Worm (Caenorhabditis elegans) whole organism, late embryonic: ENCODE results near the gene drr-2.

Source experiments
- ama-1 ChIP-seq: fragments of 150-350 bp; optimal IDR thresholded peaks from 2 replicates; lab custom pipeline; 2014
- ceh-22 ChIP-seq: sonication (generic microtip); optimal IDR thresholded peaks from 2 replicates; lab custom pipeline; 2017; ENCODE audit warnings: missing biosample characterization, missing genetic modification characterization
- ceh-24 ChIP-seq: sonication (generic microtip); optimal IDR thresholded peaks from 2 replicates; lab custom pipeline; 2016; ENCODE audit warnings: mild to moderate bottlenecking, missing genetic modification characterization, missing compliant biosample characterization
- ceh-34 ChIP-seq: sonication (generic microtip); optimal IDR thresholded peaks from 2 replicates; lab custom pipeline; 2016; ENCODE audit warnings: mild to moderate bottlenecking, missing genetic modification characterization, missing compliant biosample characterization
- dve-1 ChIP-seq: sonication (generic microtip); optimal IDR thresholded peaks from 2 replicates; lab custom pipeline; 2017; ENCODE audit warnings: antibody characterized with exemption, mild to moderate bottlenecking, missing genetic modification characterization, missing compliant biosample characterization
- ets-4 ChIP-seq: sonication (generic microtip); optimal IDR thresholded peaks from 2 replicates; lab custom pipeline; 2016; ENCODE audit warnings: missing genetic modification characterization, missing compliant biosample characterization
- eyg-1 ChIP-seq: sonication (generic microtip); optimal IDR thresholded peaks from 2 replicates; lab custom pipeline; 2016; ENCODE audit warnings: missing genotype, missing genetic modification characterization, missing compliant biosample characterization
- lim-6 ChIP-seq: sonication (generic microtip); optimal IDR thresholded peaks from 2 replicates; lab custom pipeline; 2016; ENCODE audit warnings: missing genetic modification characterization, missing compliant biosample characterization
- lin-11 ChIP-seq: fragments of 200-800 bp; sonication (Bioruptor generic); optimal IDR thresholded peaks from 2 replicates; lab custom pipeline; 2018; ENCODE audit warnings: mild to moderate bottlenecking, missing genetic modification characterization, missing compliant biosample characterization
- nfya-1 ChIP-seq: sonication (generic microtip); optimal IDR thresholded peaks from 2 replicates; lab custom pipeline; 2017; ENCODE audit warnings: missing genetic modification characterization, mild to moderate bottlenecking, missing compliant biosample characterization, antibody characterized with exemption, moderate library complexity
- nhr-232 ChIP-seq: sonication (generic microtip); optimal IDR thresholded peaks from 2 replicates; lab custom pipeline; 2016; ENCODE audit warnings: missing genetic modification characterization, missing compliant biosample characterization
- tbx-7 ChIP-seq: sonication (generic microtip); optimal IDR thresholded peaks from 2 replicates; lab custom pipeline; 2016; ENCODE audit warnings: missing genotype, missing genetic modification characterization, missing compliant biosample characterization
- unc-86 ChIP-seq: sonication (generic microtip); optimal IDR thresholded peaks from 2 replicates; lab custom pipeline; 2016; ENCODE audit warnings: missing genetic modification characterization, missing compliant biosample characterization

ce11 chrIII:13626692-13627091 lies 16.7 kb downstream of the drr-2 start, which contains the start of gene T12D8.5:
- TF ChIP-seq nhr-232 (tag; lab: Kevin White, UChicago): no peak
- no peak for TF ChIP-seq eyg-1 (tag; lab: Kevin White, UChicago)
- TF ChIP-seq tbx-7 (tag; lab: Kevin White, UChicago): no peak
- no peak for TF ChIP-seq ama-1 (lab: Kevin White, UChicago)
- no peak for TF ChIP-seq lin-11 (tag; lab: Kevin White, UChicago)
- TF ChIP-seq ceh-24: no peak
- TF ChIP-seq dve-1: no peak
- TF ChIP-seq unc-86 (tag; lab: Kevin White, UChicago): no peak
- TF ChIP-seq ceh-34 (tag; lab: Kevin White, UChicago): no peak
- no peak for TF ChIP-seq ceh-22
- no peak for TF ChIP-seq lim-6 (tag; lab: Kevin White, UChicago)
- no peak for TF ChIP-seq nfya-1
- TF ChIP-seq ets-4 (tag; lab: Kevin White, UChicago): no peak
